Fruit fly (Drosophila melanogaster) whole organism, embryonic: ENCODE data around the gene Sgs1.
A peak's percentile ranks its signal among the peaks of the same experiment; 100 is the strongest.

Experiments
- BEAF-32 ChIP-seq: fragments of 200-800 bp; sonication (Bioruptor generic); optimal IDR thresholded peaks from 3 replicates; lab custom pipeline; 2017; ENCODE audit warnings: missing biosample characterization, missing genetic modification characterization, mild to moderate bottlenecking, moderate library complexity, missing genetic modification reagents
- CG16813 ChIP-seq: fragments of 200-800 bp; sonication (Bioruptor generic); IDR thresholded peaks from 3 replicates; pipeline ENCODE4 v1.3.6; 2022; ENCODE audit warnings: missing biosample characterization, missing genetic modification characterization; ENCODE audit not compliant: partially characterized antibody
- CG8281 ChIP-seq: fragments of 200-800 bp; sonication (Bioruptor generic); optimal IDR thresholded peaks from 2 replicates; lab custom pipeline; 2018; ENCODE audit warnings: missing biosample characterization, mild to moderate bottlenecking, missing genetic modification characterization, moderate library complexity
- CG8290 ChIP-seq, 3 experiments: fragments of 200-800 bp; sonication (Bioruptor generic); optimal IDR thresholded peaks; 2 replicates each; lab custom pipeline; 2016 to 2019; ENCODE audit warnings: missing biosample characterization in 3 of 3, missing genetic modification characterization in 3 of 3, mild to moderate bottlenecking in 2 of 3, moderate library complexity in 1 of 3
- Ets65A ChIP-seq: fragments of 200-800 bp; sonication (Bioruptor generic); peaks from one replicate; lab custom pipeline; 2016; ENCODE audit warnings: missing biosample characterization, missing genetic modification characterization
- HmgD ChIP-seq: fragments of 200-800 bp; sonication (Bioruptor generic); optimal IDR thresholded peaks from 3 replicates; lab custom pipeline; 2016; ENCODE audit warnings: missing biosample characterization, missing genetic modification characterization
- Oaz ChIP-seq: fragments of 200-800 bp; sonication (Bioruptor generic); IDR thresholded peaks from 2 replicates; pipeline ENCODE4 v1.3.6; 2022; ENCODE audit warnings: missing biosample characterization, missing genetic modification characterization
- fu2 ChIP-seq: fragments of 200-800 bp; sonication (Bioruptor generic); optimal IDR thresholded peaks from 2 replicates; lab custom pipeline; 2016; ENCODE audit warnings: missing biosample characterization, missing genetic modification characterization
- grau ChIP-seq: fragments of 200-800 bp; optimal IDR thresholded peaks from 3 replicates; lab custom pipeline; 2019; ENCODE audit warnings: missing biosample characterization, mild to moderate bottlenecking, missing genetic modification characterization, moderate library complexity
- psq ChIP-seq: fragments of 200-800 bp; sonication (Bioruptor generic); optimal IDR thresholded peaks from 2 replicates; lab custom pipeline; 2017; ENCODE audit warnings: missing biosample characterization, missing genetic modification characterization

DNA sequence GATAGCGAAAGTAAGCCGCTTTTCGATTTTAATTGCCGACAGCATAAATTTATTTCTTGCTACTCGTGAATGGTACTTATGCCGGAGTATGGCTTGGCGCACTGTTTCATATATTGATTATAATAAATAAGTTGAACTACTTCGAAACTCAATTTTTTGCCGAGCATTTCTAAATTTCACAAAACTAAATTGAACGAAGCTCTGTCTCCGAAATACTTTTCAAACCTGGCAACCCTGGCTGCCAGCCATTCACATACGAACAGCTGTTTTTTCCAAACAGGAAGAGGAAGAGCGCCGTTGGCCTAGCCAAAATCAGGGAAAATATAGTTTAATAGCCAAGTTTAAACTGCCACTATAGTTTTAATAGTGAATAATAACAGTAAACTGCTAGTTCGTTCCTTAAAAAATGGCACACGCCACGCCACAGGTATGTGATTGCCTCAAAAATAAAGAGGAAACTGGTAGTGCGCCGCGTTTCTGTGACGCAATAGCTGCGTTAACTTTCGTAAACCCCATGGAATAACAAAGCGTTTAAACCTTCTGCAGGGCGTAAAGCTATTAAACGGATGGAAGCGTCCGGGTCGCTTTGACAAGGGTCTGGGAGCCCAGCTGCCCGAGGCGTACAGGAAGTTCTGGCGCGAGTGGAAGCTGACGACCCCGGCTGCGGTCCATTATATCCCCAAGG is 36.7 kb downstream of the Sgs1 start, which contains the start of gene mRpL28:
- TF ChIP-seq grau, result peak; percentile 37
- TF ChIP-seq HmgD (GFP tag; lab: Kevin White, UChicago), result no peak
- no peak for TF ChIP-seq Oaz (GFP tag; lab: Robert Waterston, UW)
- no peak for TF ChIP-seq CG8281 (tag; lab: Kevin White, UChicago)
- TF ChIP-seq fu2, result no peak
- peak; percentile 14 for TF ChIP-seq Ets65A
- peak; percentile 20; the same call in 1 of the 3 replicates for TF ChIP-seq CG16813 (GFP tag; lab: Robert Waterston, UW)
- TF ChIP-seq BEAF-32 (GFP tag; lab: Kevin White, UChicago), result peak; percentile 40
- no peak for TF ChIP-seq CG8290 (GFP tag; optimal IDR thresholded peaks at IDR 0.05; lab: Kevin White, UChicago)
- TF ChIP-seq CG8290 (tag; optimal IDR thresholded peaks at IDR 0.05; lab: Kevin White, UChicago), result no peak
- TF ChIP-seq psq (GFP tag; lab: Kevin White, UChicago), result no peak
